Fruit fly (Drosophila melanogaster) whole organism, larva: ENCODE data around the gene CG7408.

Experiments
- noc ChIP-seq: fragments of 200-800 bp; sonication (Bioruptor generic); optimal IDR thresholded peaks from 3 replicates; lab custom pipeline; 2019; ENCODE audit warnings: missing biosample characterization, mild to moderate bottlenecking, missing genetic modification characterization, moderate library complexity

Gene CG7408

DNA sequence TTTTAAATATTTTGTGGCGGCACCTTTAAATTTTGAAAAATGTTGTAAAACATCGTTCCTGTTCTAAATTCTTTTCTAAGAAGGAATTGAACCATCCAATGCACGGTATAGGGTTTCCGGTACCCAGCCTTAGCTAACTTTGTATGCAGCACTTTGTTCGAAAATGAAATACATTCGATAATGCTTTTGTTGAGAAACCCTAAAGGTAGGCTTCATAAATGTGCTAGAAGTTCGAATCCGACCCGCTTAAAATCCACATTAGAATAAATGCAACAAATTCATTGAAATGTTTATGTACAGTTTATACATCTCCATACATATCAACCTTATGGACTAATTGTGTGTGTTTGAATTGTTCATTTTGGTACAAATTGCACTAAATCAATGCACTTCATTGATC is 19.7 kb downstream of the CG7408 start:
- TF ChIP-seq noc (tag; lab: Kevin White, UChicago) = no peak

DNA sequence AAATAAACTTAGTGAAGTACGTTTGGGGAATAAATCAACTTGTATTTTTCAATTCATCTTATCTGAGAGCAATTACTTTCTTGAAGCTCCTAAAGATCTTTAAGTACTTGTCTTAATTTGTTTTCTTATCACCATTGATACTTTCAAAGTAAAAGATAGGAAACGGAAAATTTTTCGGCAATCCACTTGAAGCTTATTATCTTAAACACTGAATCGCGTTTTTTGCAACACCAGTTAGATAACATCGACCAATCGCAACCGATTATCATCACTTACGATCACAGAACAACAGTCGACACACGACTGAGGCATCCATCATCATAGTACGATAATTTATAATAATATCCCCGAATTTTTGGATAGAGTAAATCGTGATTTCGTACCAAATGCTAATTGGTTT is 23.3 kb downstream of the CG7408 start:
- peak; percentile 63 for TF ChIP-seq noc (tag; lab: Kevin White, UChicago)

- no peak for TF ChIP-seq noc (tag; lab: Kevin White, UChicago)
Measured at dm6 chr3L:17902621-17903020, 23.7 kb downstream of the CG7408 start.

dm6 chr3L:17903813-17904416 is 25.0 kb downstream of the CG7408 start:
- peak; percentile 47 for TF ChIP-seq noc (tag; lab: Kevin White, UChicago)

- no peak for TF ChIP-seq noc (tag; lab: Kevin White, UChicago)
Measured at dm6 chr3L:17904593-17904992, 25.7 kb downstream of the CG7408 start.

DNA sequence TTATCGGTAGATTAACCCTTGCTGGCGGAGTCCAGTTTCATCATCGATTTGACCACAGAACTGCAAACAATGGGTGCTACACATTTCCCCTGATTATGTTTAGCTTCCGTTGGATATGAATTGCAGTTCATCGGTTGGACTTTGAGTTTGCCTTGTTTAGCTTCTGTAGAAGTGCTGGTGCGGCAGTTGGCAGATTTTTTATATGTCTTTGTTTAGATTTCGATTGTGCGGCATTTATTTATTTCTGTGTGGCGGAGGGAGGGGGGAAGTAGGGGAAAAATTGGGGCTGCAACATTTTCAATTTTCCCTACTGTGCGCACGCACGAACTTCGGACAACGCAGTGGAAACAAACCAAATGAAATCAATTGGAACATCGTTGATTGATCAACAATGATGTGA is 26.9 kb downstream of the CG7408 start:
- no peak for TF ChIP-seq noc (tag; lab: Kevin White, UChicago)

- TF ChIP-seq noc (tag; lab: Kevin White, UChicago) = peak; percentile 56
Measured at dm6 chr3L:17907609-17908160, 28.8 kb downstream of the CG7408 start, which contains the start of the genes Prestin and Wdr92. Gene Prestin (minus strand): TSS chr3L:17907812. Gene Wdr92 (plus strand): TSS chr3L:17908143.

DNA sequence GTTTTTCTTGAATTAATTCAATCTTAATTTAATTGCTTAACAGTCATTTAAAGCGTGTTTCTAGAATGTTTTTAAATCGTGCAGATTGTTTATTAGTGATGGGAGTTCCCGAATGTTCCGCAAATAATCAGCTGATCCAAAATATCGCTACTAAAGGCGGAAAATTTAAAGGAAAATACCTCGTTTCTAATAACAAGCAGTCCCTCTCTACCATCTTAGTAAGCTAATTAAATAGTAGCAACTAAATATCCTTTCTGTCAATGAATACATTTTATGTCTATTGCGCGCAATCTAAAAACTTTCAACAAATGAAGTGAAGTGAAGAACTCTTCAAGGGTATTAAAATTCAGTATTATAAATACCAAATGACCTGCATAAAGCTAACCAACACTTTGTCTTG is 33.6 kb downstream of the CG7408 start, which contains the start of gene CG5290:
TSS of gene CG5290 (minus strand) at position 118 of the 400 bp plus-strand sequence.
- TF ChIP-seq noc (tag; lab: Kevin White, UChicago) = peak; percentile 14

DNA sequence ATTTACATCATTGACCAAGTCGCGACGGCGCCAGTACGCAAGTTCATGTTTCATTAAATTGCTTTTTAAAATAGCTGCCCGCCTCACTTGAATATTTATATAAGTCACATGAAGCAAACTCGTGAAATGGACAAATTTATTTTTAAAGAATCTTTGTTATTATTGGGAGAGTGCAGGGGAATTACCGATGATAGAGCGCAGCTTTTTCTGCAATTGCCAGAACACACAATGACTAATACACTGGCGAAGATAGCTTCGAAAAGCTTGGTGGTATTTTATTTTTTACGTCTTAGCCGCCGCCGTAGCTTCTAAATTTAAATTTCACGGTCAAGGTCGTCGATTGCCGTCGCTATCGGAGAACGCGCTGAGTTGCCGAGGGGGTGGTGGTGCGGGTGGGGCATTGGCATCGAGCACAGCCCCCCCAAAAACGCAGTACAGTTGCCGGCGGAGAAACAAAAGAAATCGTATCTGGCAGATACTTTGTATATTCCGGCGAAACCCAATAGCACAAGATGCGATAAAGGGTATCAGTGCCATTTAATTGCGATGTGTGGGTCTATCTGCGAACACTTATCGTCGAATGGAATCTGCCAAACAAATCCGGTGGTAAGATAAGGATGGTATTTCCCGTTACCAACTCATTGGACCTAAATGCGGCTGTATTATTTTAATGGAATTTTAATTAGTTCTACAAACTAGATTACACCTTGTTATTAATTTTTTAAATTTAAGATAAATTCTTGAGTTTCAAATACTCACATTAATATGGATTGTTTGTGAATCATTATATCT is 34.3 kb downstream of the CG7408 start:
- TF ChIP-seq noc (tag; lab: Kevin White, UChicago) = peak; percentile 65

- TF ChIP-seq noc (tag; lab: Kevin White, UChicago) = no peak
Measured at dm6 chr3L:17913966-17914540, 35.2 kb downstream of the CG7408 start.

DNA sequence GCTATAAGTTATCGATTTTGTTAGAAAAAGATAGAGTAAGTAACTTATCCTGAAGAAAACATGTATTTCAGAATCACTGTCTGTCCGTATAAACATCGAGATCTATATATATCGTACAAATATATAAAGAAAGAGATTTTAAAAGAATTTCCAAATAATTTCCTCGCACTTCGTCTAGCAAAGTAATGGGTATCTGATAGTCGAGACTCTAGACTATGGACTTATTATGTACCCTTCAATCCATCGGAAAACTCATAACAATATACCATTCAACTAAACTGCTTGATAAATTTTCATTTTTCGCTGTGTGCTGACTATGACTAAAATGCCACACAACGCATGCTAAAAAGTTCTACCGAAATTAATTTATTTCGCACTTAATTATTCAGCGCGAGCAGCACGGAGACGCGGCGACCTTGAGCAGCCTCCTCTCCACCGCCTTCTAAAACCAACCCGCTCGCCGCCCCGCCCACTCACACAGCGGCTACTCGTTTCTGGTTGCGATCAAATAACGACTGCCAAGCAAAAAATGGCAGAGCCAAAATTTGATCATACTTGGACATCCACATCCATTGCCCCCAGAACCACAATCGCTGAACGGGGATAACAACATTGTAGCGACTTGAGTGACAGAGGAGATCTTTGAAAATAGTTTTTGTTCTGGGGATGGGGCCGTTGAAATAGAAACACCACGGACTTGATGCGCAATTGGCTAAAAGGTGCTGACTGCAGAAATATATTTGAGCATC is 37.1 kb downstream of the CG7408 start:
- TF ChIP-seq noc (tag; lab: Kevin White, UChicago) = no peak

DNA sequence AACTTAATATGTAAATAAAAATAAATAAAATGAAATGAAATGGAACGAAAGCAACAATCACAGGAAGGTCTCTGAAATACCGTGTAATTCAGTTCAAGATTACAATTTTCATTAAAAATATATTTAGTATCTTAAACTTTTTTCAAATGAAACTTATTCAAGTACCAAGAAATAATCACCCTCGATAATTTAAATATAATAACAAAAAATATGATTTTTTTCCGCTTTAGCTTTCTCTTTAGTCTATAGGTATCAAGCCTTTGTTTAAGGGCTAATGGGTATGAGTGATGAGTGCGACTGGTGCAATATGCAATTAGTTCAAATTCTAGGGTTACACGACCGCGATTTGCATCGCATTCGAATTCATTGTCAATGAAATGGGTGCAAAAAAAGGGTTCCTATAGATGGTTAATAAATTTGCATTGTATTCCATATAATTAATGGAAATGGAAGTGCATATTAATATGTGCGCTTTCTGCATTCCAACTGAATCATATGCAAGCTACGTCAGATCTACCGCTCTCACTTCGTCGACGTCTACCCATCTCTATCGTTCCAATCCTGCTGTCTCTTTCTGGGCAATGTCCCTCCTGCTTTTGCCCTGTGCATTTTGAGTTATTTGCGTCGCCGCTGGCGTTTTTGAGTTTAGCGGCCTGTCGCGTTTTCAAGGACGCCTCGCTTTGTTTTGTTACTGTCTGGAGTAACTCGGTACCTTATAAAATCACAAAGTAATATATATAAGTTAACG is 39.0 kb downstream of the CG7408 start:
- no peak for TF ChIP-seq noc (tag; lab: Kevin White, UChicago)

DNA sequence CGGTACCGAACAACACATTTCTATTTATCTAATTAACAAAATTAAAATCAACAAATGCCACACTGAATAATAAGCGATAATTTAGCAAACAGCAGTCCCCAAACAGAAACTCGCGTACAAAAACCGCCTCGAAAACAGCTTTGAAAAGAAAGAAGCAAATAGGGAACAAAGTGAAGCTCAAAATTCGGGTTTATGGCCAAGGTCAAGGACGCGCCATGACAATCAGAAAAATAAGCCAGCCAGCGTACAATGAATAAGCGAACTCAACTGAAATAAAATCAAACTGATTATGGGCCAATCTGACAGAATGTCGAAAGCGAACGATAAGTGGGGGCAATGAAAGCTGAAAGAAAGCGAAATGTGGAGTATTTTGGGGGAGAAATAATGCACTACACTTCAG is 42.6 kb downstream of the CG7408 start:
- TF ChIP-seq noc (tag; lab: Kevin White, UChicago) = no peak

DNA sequence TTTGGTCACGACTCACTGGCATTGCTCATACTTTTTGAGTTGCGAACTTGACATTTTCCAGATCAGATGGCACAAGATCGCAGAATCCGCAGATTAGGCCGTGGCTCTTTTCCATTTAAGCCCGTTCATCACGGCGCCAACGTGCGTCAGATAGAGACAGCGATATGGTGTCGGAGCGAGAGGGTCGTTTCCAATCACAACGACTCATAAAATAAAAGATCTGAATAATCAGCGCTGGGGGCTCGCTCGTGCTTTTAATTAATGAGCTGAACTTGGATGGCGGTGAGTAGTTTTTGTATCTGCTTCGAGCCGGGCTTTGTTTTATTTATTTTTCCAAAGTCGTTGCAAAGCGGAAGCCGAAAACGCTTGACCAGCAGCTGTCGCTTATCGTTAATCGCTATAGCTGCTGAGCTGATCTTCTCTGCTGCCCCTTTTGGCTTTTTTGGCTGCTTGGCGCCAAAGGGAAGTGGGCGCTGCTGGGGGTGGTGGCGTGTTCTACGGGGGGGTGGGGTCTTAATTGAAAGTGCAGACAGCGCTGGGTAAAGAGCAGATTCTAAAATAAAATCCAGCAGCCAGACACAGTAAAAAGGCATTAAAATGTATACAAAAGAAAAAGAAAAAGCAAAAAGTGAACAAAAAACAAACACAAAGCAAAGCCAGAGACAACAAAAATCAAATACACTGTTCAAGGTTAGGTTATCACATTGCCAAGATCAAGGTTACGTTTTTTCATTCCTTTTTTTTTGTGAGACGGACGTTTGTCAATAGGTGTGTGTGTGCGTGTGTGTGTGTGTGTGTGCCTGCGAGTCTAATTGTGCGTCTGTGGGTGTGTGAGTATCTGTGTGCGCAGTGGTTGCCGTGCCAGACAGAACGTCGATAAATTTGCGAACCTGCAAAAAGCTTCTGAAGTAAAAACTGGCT is 43.5 kb downstream of the CG7408 start:
- TF ChIP-seq noc (tag; lab: Kevin White, UChicago) = peak; percentile 55
